Fruit fly (Drosophila melanogaster): ENCODE results near the gene Naa40.

Naa40 gene

DNA sequence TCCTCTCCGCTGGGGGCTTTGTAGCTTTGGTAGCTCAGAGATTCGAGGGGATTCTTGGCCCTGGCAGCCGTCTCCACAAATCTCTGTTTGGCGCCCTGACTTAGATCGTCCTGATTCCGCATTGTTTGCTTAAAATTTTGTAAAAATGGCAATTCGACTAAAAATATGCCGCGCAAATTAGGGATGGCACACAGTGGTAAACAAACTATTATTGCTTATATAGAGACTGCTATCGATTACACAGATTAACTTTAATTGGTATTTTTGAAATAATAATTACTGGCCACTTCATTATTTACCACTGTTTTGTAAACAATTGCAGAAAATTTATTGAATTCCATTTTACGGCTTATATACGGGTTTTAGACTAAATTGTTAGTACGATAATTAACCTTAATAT is at the start of gene Naa40, which contains the start of gene CG18731:
Gene Naa40 (minus strand): TSS at position 206 of the 400 bp plus-strand sequence.
Gene CG18731 (plus strand): TSS at position 283 of the 400 bp plus-strand sequence.
- TF ChIP-seq CG17801 (GFP tag; optimal IDR thresholded peaks at IDR 0.05; ENCODE audit: partially characterized antibody), result no peak

dm6 chr3R:29773833-29774324 is 49.1 kb upstream of the Naa40 start:
- peak; percentile 69 for TF ChIP-seq CG17801 (GFP tag; optimal IDR thresholded peaks at IDR 0.05; ENCODE audit: partially characterized antibody)

- peak; percentile 52 for TF ChIP-seq CG17801 (GFP tag; optimal IDR thresholded peaks at IDR 0.05; ENCODE audit: partially characterized antibody)
Observed at dm6 chr3R:29772795-29773331, 48.1 kb upstream of the Naa40 start.

- TF ChIP-seq CG17801 (GFP tag; optimal IDR thresholded peaks at IDR 0.05; ENCODE audit: partially characterized antibody), result no peak
Observed at dm6 chr3R:29772090-29772794, 47.5 kb upstream of the Naa40 start.

DNA sequence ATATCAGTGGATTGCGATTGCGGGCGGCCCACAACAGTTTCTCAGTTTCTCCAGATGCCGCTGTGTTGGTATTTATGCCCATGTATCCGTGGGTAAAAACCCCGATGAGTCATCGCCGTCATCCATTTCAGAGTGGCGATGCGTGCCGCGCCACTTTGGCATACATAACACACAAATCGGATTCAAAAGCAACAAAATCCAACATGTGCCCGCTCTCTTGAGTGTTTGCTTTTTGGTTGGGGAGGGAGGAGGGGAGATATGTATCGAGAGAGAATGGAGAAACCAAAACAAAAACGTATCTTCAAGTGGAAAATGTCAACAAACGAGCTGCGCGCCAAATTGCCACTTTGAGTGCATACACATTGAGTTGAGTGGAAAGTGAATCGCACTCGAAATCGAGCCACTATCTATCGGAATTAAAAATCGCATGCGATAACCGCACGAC is 46.9 kb upstream of the Naa40 start:
- no peak for TF ChIP-seq CG17801 (GFP tag; optimal IDR thresholded peaks at IDR 0.05; ENCODE audit: partially characterized antibody)

DNA sequence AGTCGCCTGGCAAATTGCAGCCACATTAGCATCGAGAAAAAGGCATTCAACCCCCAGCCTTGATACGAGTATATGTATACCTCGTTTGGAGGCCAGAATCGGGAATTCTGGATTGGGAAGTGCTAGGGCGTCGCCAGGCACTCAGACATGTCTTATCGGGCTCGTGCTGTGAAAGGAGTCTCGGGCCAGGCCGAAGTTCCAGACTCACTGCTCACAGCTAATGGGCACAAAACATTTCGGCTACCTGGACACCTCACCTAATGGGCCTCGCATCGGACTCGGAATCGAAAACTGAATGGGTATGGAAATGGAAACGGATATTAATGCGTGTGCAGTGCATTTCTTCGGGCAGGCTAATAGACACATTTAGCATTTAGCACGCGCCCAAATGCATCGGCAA is 46.2 kb upstream of the Naa40 start:
- no peak for TF ChIP-seq CG17801 (GFP tag; optimal IDR thresholded peaks at IDR 0.05; ENCODE audit: partially characterized antibody)

DNA sequence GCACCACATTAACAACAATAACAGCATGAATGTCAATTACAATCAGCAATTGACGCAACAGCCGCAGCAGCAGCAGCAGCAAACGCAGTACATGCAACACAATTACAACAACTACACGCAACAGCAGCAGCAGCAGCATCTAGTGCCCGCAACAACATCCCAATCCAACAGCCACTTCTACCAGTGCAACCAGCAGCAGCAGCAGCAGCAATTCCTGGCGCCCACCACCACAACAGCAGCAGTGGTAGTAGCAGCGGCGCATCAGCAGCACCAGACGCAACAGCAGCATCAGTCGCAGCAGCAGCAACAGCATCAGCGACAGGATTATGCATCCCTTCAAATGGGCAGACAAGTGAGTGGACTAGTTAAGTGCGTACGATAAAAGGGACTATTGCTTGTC is 42.5 kb upstream of the Naa40 start:
- no peak for TF ChIP-seq CG17801 (GFP tag; optimal IDR thresholded peaks at IDR 0.05; ENCODE audit: partially characterized antibody)

- TF ChIP-seq CG17801 (GFP tag; optimal IDR thresholded peaks at IDR 0.05; ENCODE audit: partially characterized antibody), result no peak
Observed at dm6 chr3R:29765267-29766095, 40.7 kb upstream of the Naa40 start, which contains the start of gene kay. kay (plus strand) TSS chr3R:29765995.

DNA sequence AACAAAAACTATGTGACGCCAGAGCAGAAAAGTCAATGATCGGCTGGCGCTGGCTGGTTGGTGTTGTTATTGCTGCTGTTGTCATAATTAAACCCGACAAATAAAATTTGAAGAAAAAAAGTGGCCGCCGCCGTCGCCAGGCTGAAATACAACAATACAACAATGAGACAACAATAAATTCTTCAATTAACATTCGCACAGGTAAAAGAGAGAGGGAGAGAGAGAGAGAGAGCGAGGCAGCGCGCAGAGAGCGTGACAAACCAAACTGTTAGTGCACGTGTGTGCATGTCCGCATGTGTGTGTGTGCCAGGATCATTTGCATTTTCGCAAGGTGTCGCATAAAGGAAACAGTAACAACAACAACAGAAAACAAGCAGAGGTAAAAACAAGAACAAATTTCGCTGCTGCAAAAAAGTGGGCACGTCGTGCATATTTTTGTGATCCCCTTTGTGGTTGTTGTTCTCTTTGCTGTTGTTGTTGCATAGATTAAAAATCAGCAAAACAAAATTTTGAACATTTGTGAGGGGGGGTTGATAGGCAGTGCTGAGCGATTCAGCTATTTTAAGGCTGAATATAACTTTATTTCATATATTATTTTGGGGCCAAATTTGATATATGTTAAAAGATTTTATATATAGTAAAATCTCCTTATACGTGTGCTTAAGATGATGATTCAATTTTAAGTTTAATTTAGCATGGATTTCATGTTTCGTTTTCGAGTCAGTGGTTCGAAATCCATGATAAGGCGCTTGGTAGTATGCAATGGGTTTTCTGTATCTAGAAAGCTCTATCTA is 39.7 kb upstream of the Naa40 start:
- no peak for TF ChIP-seq CG17801 (GFP tag; optimal IDR thresholded peaks at IDR 0.05; ENCODE audit: partially characterized antibody)

DNA sequence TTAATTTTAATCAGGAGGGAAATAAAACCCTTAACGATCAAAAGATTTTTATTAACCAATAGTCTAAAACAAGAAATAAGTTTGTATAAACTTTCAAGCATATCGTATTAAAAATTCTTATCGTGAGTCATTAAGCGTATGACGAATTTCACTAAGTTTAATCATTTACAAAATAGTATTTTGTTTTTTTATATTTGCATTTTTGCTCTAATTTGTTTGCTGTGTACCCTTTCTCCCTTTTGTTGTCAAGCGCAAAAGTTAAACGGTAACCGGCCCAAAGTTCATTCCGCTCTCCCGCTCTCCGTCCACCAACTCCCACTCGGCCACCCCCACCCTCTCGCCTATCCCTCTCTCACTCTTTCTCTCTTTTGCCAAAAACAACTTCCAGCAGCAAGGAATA is 39.1 kb upstream of the Naa40 start:
- TF ChIP-seq CG17801 (GFP tag; optimal IDR thresholded peaks at IDR 0.05; ENCODE audit: partially characterized antibody), result no peak

- peak; percentile 52 for TF ChIP-seq CG17801 (GFP tag; optimal IDR thresholded peaks at IDR 0.05; ENCODE audit: partially characterized antibody)
Observed at dm6 chr3R:29763154-29763553, 38.4 kb upstream of the Naa40 start.

DNA sequence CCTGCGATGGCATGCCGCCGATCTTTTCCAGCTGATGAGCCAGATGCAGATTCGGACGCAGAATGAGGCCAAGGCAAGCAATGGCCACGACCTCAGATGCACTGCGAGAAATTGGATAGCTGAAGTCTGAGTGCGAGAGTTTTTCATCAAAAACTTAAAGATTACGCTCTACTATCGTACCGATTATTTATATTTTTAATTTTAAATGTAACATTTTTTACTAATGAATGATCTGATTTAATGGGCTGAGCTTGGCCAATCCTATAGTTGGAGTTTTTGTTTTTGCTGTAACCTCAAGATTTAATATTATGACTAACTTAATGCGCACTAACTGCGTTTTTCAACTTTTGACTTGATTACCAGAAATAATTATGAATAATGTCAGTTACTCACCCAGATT is 37.5 kb upstream of the Naa40 start:
- TF ChIP-seq CG17801 (GFP tag; optimal IDR thresholded peaks at IDR 0.05; ENCODE audit: partially characterized antibody), result no peak

DNA sequence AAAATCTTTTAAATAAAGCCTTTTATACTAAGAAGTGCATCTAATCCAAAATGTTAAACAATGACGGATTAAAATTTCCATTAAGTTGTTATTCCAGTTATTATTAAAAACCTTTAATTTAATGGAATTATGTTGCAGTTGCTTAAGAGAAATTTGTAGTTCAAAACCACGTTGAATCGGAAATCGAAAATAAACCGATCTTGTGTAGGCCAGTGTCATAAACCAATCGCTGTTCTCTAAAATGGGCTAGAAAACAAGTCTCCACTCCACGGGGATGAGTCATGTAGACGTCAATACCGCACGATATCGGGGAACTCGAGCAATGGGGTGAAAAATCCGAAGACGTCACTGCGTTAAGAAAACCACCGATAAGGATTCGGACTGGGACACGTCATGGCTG is 36.8 kb upstream of the Naa40 start:
- TF ChIP-seq CG17801 (GFP tag; optimal IDR thresholded peaks at IDR 0.05; ENCODE audit: partially characterized antibody), result no peak

DNA sequence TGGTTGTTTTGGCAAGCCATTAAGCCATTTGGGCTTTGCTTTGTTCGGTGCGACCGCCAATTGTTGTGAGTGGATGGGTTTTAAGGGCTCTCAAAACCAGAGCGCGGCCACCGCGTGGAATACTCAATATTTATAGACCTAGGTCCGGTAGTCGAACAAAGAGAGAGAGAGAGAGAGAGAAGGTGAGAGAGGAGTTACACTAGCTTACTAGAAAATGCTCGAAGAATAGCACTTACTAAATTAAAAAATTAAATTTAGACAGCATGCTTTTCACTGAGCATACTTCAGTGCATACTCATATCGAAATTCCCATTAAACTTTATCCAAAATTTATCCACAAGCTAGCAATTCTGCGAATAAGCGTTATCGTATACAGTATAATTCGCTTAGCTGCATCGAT is 35.3 kb upstream of the Naa40 start:
- TF ChIP-seq CG17801 (GFP tag; optimal IDR thresholded peaks at IDR 0.05; ENCODE audit: partially characterized antibody), result no peak

DNA sequence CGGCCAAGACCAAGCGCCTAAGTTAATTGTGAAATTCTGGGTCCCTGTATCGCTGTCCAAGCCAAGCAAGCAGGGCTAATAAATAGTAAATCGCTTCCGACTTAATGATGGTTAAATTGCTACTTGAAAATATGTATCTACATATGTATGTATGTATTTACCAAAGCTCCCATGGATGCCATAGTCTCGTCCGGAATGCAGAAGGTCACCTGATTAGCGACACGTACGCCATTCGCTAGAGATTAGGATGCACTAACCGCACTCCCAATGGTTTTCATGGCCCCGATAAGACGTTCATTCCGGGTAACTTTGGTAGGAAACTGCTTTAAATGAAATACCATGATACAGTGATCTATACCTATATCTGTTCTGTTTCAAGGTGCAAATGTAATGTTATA is 34.0 kb upstream of the Naa40 start:
- TF ChIP-seq CG17801 (GFP tag; optimal IDR thresholded peaks at IDR 0.05; ENCODE audit: partially characterized antibody), result no peak
